Fruit fly (Drosophila melanogaster): ENCODE measurements around the gene Cyp4e3.
A peak's percentile ranks its signal among the peaks of the same experiment; 100 is the strongest.

Gene Cyp4e3

DNA sequence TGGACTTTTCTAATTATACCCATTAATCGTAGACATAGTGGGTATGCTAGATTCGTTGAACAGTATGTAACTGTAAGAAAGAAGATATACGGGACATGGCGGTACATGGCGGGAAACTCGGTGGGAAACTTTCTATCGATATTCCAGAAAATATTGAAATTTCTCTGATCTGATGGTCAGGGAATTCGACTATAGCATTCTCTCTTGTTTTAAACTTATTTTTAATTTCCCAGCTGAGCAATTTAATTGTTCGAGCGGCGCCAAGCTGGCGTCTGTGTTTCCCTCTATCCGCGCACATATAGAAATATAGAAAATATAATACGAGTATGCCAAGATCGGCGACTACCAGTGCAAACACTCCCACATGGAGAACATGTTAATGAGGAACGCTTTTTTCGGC, 29.3 kb upstream of the Cyp4e3 start:
- TF ChIP-seq sv (GFP tag; optimal IDR thresholded peaks at IDR 0.05): no peak
- TF ChIP-seq fru (GFP tag; optimal IDR thresholded peaks at IDR 0.05): no peak
- no peak for TF ChIP-seq Myc (optimal IDR thresholded peaks at IDR 0.05)
- no peak for TF ChIP-seq CrebA (GFP tag; optimal IDR thresholded peaks at IDR 0.05; ENCODE audit: borderline replicate concordance)
- TF ChIP-seq N (GFP tag; optimal IDR thresholded peaks at IDR 0.05): no peak
- TF ChIP-seq CG32264 (GFP tag; optimal IDR thresholded peaks at IDR 0.05): no peak
- no peak for TF ChIP-seq br (GFP tag; optimal IDR thresholded peaks at IDR 0.05)
- no peak for TF ChIP-seq Abd-B (GFP tag; optimal IDR thresholded peaks at IDR 0.05)
- TF ChIP-seq lola (GFP tag; optimal IDR thresholded peaks at IDR 0.05): no peak
- no peak for TF ChIP-seq ey (GFP tag; optimal IDR thresholded peaks at IDR 0.05)
- TF ChIP-seq dsf (GFP tag; optimal IDR thresholded peaks at IDR 0.05; ENCODE audit: borderline replicate concordance): no peak
- TF ChIP-seq dl (GFP tag; optimal IDR thresholded peaks at IDR 0.05; ENCODE audit: insufficient read depth in 1 of 2, partially characterized antibody in 2 of 2): no peak
- no peak for TF ChIP-seq woc (GFP tag; optimal IDR thresholded peaks at IDR 0.05)
- TF ChIP-seq Vsx2 (GFP tag; optimal IDR thresholded peaks at IDR 0.05; ENCODE audit: partially characterized antibody): no peak
- TF ChIP-seq usp (GFP tag; optimal IDR thresholded peaks at IDR 0.05): no peak
- no peak for TF ChIP-seq GATAd (GFP tag; optimal IDR thresholded peaks at IDR 0.05)
- no peak for TF ChIP-seq Mio (GFP tag; optimal IDR thresholded peaks at IDR 0.05)
- no peak for TF ChIP-seq Dif (GFP tag; optimal IDR thresholded peaks at IDR 0.05; ENCODE audit: partially characterized antibody)

DNA sequence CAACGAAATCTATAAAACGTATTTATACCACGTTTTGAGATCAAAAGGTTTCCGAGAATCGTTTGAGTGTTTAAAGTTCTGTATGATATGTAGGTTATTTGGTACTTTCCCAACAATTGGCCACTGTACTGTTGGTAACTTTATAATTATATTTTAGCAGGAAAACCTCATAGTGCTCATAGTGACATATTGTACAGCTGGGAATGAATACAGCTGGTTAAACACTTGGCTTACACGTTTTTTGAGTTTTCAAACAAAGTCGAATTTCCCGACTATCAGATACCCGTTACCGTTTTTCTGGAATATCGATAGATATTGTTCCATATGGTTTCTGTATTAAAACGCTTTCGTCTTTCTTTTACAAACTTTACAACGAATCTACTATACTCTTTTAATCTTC, 28.5 kb upstream of the Cyp4e3 start:
- TF ChIP-seq tai (GFP tag; optimal IDR thresholded peaks at IDR 0.05) (no peak), h (GFP tag; optimal IDR thresholded peaks at IDR 0.05) (no peak), dmrt93B (GFP tag; optimal IDR thresholded peaks at IDR 0.05) (no peak), CG32264 (GFP tag; optimal IDR thresholded peaks at IDR 0.05) (no peak), lola (GFP tag; optimal IDR thresholded peaks at IDR 0.05) (no peak), usp (GFP tag; optimal IDR thresholded peaks at IDR 0.05) (no peak), sage (GFP tag; optimal IDR thresholded peaks at IDR 0.05) (no peak), pan (optimal IDR thresholded peaks at IDR 0.05) (no peak), GATAd (GFP tag; optimal IDR thresholded peaks at IDR 0.05) (no peak), brk (GFP tag; optimal IDR thresholded peaks at IDR 0.05) (no peak), Mio (GFP tag; optimal IDR thresholded peaks at IDR 0.05) (no peak)

DNA sequence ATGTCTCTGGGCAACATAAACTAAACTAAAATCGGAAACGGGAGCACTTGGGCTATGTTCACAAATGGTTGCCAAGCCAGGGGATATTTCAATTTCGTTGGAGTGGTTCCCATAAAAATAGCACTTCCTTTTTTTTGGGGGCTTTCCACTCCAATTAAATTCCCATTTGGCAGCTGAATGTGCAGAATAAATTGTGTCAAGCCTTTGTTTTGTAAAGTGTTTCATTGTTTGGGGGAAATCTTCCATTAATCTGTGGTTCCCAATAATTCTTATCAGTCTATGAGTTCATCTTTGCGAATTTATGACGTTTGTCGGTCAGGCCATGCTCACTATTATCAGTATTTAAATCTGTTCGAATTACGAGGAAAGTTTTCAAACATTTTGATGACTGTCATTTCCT, 28.1 kb upstream of the Cyp4e3 start:
- no peak for TF ChIP-seq Rel (GFP tag; optimal IDR thresholded peaks at IDR 0.05)
- TF ChIP-seq Rel (tag; optimal IDR thresholded peaks at IDR 0.05): peak; percentile 95
- TF ChIP-seq Mio (GFP tag; optimal IDR thresholded peaks at IDR 0.05): no peak

- TF ChIP-seq Hnf4 (GFP tag; optimal IDR thresholded peaks at IDR 0.05) (no peak), br (GFP tag; optimal IDR thresholded peaks at IDR 0.05) (no peak), dmrt93B (GFP tag; optimal IDR thresholded peaks at IDR 0.05) (no peak), N (GFP tag; optimal IDR thresholded peaks at IDR 0.05) (no peak), h (GFP tag; optimal IDR thresholded peaks at IDR 0.05) (no peak), Rel (GFP tag; optimal IDR thresholded peaks at IDR 0.05) (no peak), Rel (tag; optimal IDR thresholded peaks at IDR 0.05) (no peak), woc (GFP tag; optimal IDR thresholded peaks at IDR 0.05) (no peak), Jra (GFP tag; optimal IDR thresholded peaks at IDR 0.05) (no peak), dl (GFP tag; optimal IDR thresholded peaks at IDR 0.05; ENCODE audit: insufficient read depth in 1 of 2, partially characterized antibody in 2 of 2) (no peak), Myc (optimal IDR thresholded peaks at IDR 0.05) (no peak), pan (optimal IDR thresholded peaks at IDR 0.05) (no peak), CG32264 (GFP tag; optimal IDR thresholded peaks at IDR 0.05) (no peak), sv (GFP tag; optimal IDR thresholded peaks at IDR 0.05) (no peak)
Measured at dm6 chr2L:9774980-9775628, 25.2 kb upstream of the Cyp4e3 start, which contains the start of the genes ppk11 and ppk16. TSS of gene ppk11 (minus strand) at chr2L:9775030. TSS of gene ppk16 (minus strand) at chr2L:9775030.

DNA sequence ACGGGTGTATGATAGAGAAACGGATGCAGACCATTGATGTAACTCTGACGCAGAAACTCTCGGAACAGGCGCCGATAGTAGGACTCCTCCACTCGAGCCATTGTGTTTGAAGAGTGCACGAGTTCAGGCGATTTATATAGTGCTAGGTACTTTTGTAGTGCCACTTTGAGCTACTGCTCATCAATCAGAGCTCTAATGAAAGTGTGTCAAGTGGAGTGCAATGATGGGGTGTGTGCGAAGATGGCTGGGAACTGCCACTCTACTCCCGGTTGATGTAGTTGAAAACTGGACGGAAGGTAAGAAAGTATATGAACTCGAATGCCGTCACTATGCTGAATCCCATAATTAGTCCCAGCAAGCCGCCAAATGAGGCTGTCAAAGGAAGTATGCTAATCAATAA, 21.0 kb upstream of the Cyp4e3 start, which contains the start of gene ppk18:
TSS of gene ppk18 (minus strand) at position 101 of the 400 bp plus-strand sequence.
- TF ChIP-seq Myc (optimal IDR thresholded peaks at IDR 0.05) (no peak), OdsH (GFP tag; optimal IDR thresholded peaks at IDR 0.05) (no peak), tai (GFP tag; optimal IDR thresholded peaks at IDR 0.05) (no peak), Dfd (GFP tag; optimal IDR thresholded peaks at IDR 0.05) (no peak), Hr83 (GFP tag; optimal IDR thresholded peaks at IDR 0.05; ENCODE audit: poor library complexity, severe bottlenecking) (no peak), Mio (GFP tag; optimal IDR thresholded peaks at IDR 0.05) (no peak), pan (optimal IDR thresholded peaks at IDR 0.05) (no peak), woc (GFP tag; optimal IDR thresholded peaks at IDR 0.05) (no peak), CG32264 (GFP tag; optimal IDR thresholded peaks at IDR 0.05) (no peak), jim (GFP tag; optimal IDR thresholded peaks at IDR 0.05) (no peak), Hnf4 (GFP tag; optimal IDR thresholded peaks at IDR 0.05) (no peak)

Measured in whole organism, wandering third instar larva.